Fruit fly (Drosophila melanogaster) whole organism, embryonic: ENCODE measurements around the gene fok.
A peak's percentile ranks its signal among the peaks of the same experiment; 100 is the strongest.

Experiments
- Ada2b ChIP-seq: fragments of 200-800 bp; sonication (Bioruptor generic); IDR thresholded peaks from 2 replicates; pipeline ENCODE4 v1.3.6; 2022; ENCODE audit warnings: missing biosample characterization, missing genetic modification characterization
- Antp ChIP-seq: fragments of 200-800 bp; sonication (Bioruptor generic); optimal IDR thresholded peaks from 3 replicates; lab custom pipeline; 2016; ENCODE audit warnings: missing biosample characterization, missing genetic modification characterization
- Atf3 ChIP-seq: fragments of 200-800 bp; sonication (Bioruptor generic); optimal IDR thresholded peaks from 3 replicates; lab custom pipeline; 2016; ENCODE audit warnings: missing biosample characterization, missing genetic modification characterization
- Bdp1 ChIP-seq: fragments of 200-800 bp; sonication (Bioruptor generic); optimal IDR thresholded peaks from 3 replicates; lab custom pipeline; 2016; ENCODE audit warnings: missing biosample characterization, missing genetic modification characterization
- CG10274 ChIP-seq: fragments of 200-800 bp; sonication (Bioruptor generic); optimal IDR thresholded peaks from 3 replicates; lab custom pipeline; 2017; ENCODE audit warnings: missing biosample characterization, mild to moderate bottlenecking, missing genetic modification characterization
- CG11504 ChIP-seq: fragments of 200-800 bp; sonication (Bioruptor generic); optimal IDR thresholded peaks from 3 replicates; lab custom pipeline; 2019; ENCODE audit warnings: missing biosample characterization, mild to moderate bottlenecking, missing genetic modification characterization, moderate library complexity
- CG13775 ChIP-seq: fragments of 200-800 bp; sonication (Bioruptor generic); optimal IDR thresholded peaks from 3 replicates; lab custom pipeline; 2017; ENCODE audit warnings: missing biosample characterization, mild to moderate bottlenecking, missing genetic modification characterization
- CG15269 ChIP-seq: fragments of 200-800 bp; sonication (Bioruptor generic); optimal IDR thresholded peaks from 2 replicates; lab custom pipeline; 2018; ENCODE audit warnings: missing biosample characterization, mild to moderate bottlenecking, missing genetic modification characterization, moderate library complexity
- CG15514 ChIP-seq: fragments of 200-800 bp; sonication (Bioruptor generic); optimal IDR thresholded peaks from 3 replicates; lab custom pipeline; 2017; ENCODE audit warnings: missing biosample characterization, missing genetic modification characterization, mild to moderate bottlenecking, moderate library complexity, missing genetic modification reagents
- CG1603 ChIP-seq: fragments of 200-800 bp; sonication (Bioruptor generic); optimal IDR thresholded peaks from 2 replicates; lab custom pipeline; 2019; ENCODE audit warnings: missing biosample characterization, mild to moderate bottlenecking, missing genetic modification characterization, moderate library complexity
- CG17802 ChIP-seq: fragments of 200-800 bp; sonication (Bioruptor generic); optimal IDR thresholded peaks from 2 replicates; lab custom pipeline; 2018; ENCODE audit warnings: missing biosample characterization, mild to moderate bottlenecking, missing genetic modification characterization, moderate library complexity
- CG18011 ChIP-seq: fragments of 200-800 bp; sonication (Bioruptor generic); optimal IDR thresholded peaks from 2 replicates; lab custom pipeline; 2017; ENCODE audit warnings: missing biosample characterization, missing genetic modification characterization, mild to moderate bottlenecking, moderate library complexity, missing genotype
- CG2120 ChIP-seq: fragments of 200-800 bp; sonication (Bioruptor generic); optimal IDR thresholded peaks from 3 replicates; lab custom pipeline; 2016; ENCODE audit warnings: missing biosample characterization, missing genetic modification characterization
- CG2199 ChIP-seq: fragments of 200-800 bp; sonication (Bioruptor generic); IDR thresholded peaks from 3 replicates; pipeline ENCODE4 v1.3.6; 2022; ENCODE audit warnings: missing biosample characterization, missing genetic modification characterization
- CG6272 ChIP-seq: fragments of 200-800 bp; sonication (Bioruptor generic); IDR thresholded peaks from 2 replicates; pipeline ENCODE4 v1.3.6; 2022; ENCODE audit warnings: missing biosample characterization, missing genetic modification characterization
- CG8765 ChIP-seq: fragments of 200-800 bp; sonication (Bioruptor generic); IDR thresholded peaks from 2 replicates; pipeline ENCODE4 v1.3.6; 2022; ENCODE audit warnings: missing biosample characterization, missing genetic modification characterization
- CG9932 ChIP-seq: fragments of 200-800 bp; sonication (Bioruptor generic); IDR thresholded peaks from 2 replicates; pipeline ENCODE4 v1.3.6; 2022; ENCODE audit warnings: missing biosample characterization, missing genetic modification characterization
- CHES-1-like ChIP-seq: fragments of 200-800 bp; sonication (Bioruptor generic); optimal IDR thresholded peaks from 2 replicates; lab custom pipeline; 2016; ENCODE audit warnings: missing biosample characterization, missing genetic modification characterization
- CTCF ChIP-seq: fragments of 200-800 bp; sonication (Bioruptor generic); optimal IDR thresholded peaks from 2 replicates; lab custom pipeline; 2017; ENCODE audit warnings: missing biosample characterization, mild to moderate bottlenecking, missing genetic modification characterization, moderate library complexity
- Doc3 ChIP-seq: fragments of 200-800 bp; sonication (Bioruptor generic); IDR thresholded peaks from 3 replicates; pipeline ENCODE4 v1.3.6; 2022; ENCODE audit warnings: missing biosample characterization, missing genetic modification characterization; ENCODE audit not compliant: partially characterized antibody
- Dp ChIP-seq: fragments of 200-800 bp; sonication (Bioruptor generic); optimal IDR thresholded peaks from 2 replicates; lab custom pipeline; 2018; ENCODE audit warnings: missing biosample characterization, mild to moderate bottlenecking, missing genetic modification characterization, moderate library complexity
- Ets65A ChIP-seq: fragments of 200-800 bp; sonication (Bioruptor generic); peaks from one replicate; lab custom pipeline; 2016; ENCODE audit warnings: missing biosample characterization, missing genetic modification characterization
- Fer3 ChIP-seq: fragments of 200-800 bp; sonication (Bioruptor generic); optimal IDR thresholded peaks from 2 replicates; lab custom pipeline; 2018; ENCODE audit warnings: missing biosample characterization, mild to moderate bottlenecking, missing genetic modification characterization, moderate library complexity
- Jarid2 ChIP-seq: fragments of 200-800 bp; sonication (Bioruptor generic); optimal IDR thresholded peaks from 3 replicates; lab custom pipeline; 2017; ENCODE audit warnings: mild to moderate bottlenecking, missing biosample characterization, missing genetic modification reagents, missing genetic modification characterization
- Lhr ChIP-seq: fragments of 200-800 bp; sonication (Bioruptor generic); optimal IDR thresholded peaks from 3 replicates; lab custom pipeline; 2017; ENCODE audit warnings: mild to moderate bottlenecking, missing biosample characterization, missing genetic modification reagents, missing genetic modification characterization
- Med ChIP-seq: fragments of 200-800 bp; sonication (Bioruptor generic); peaks from one replicate; lab custom pipeline; 2016; ENCODE audit warnings: missing biosample characterization, missing genetic modification characterization, mild to moderate bottlenecking, inconsistent platforms, moderate library complexity
- Myb ChIP-seq: fragments of 200-800 bp; sonication (Bioruptor generic); optimal IDR thresholded peaks from 2 replicates; lab custom pipeline; 2016; ENCODE audit warnings: missing biosample characterization, missing genetic modification characterization
- NC2α ChIP-seq: fragments of 200-800 bp; sonication (Bioruptor generic); optimal IDR thresholded peaks from 2 replicates; lab custom pipeline; 2016; ENCODE audit warnings: missing biosample characterization, missing genetic modification characterization
- Ptx1 ChIP-seq: fragments of 200-800 bp; sonication (Bioruptor generic); IDR thresholded peaks from 2 replicates; pipeline ENCODE4 v1.3.6; 2022; ENCODE audit warnings: missing biosample characterization, missing genetic modification characterization
- Rfx ChIP-seq: fragments of 200-800 bp; sonication (Bioruptor generic); IDR thresholded peaks from 2 replicates; pipeline ENCODE4 v1.3.6; 2022; ENCODE audit warnings: missing biosample characterization, missing genetic modification characterization
- Sox100B ChIP-seq: fragments of 200-800 bp; sonication (Bioruptor generic); optimal IDR thresholded peaks from 3 replicates; lab custom pipeline; 2018; ENCODE audit warnings: missing biosample characterization, mild to moderate bottlenecking, missing genetic modification characterization
- amos ChIP-seq: fragments of 200-800 bp; sonication (Bioruptor generic); IDR thresholded peaks from 2 replicates; pipeline ENCODE4 v1.3.6; 2022; ENCODE audit warnings: missing biosample characterization, missing genetic modification characterization; ENCODE audit not compliant: partially characterized antibody
- ase ChIP-seq: fragments of 200-800 bp; sonication (Bioruptor generic); IDR thresholded peaks from 3 replicates; pipeline ENCODE4 v1.3.6; 2022; ENCODE audit warnings: missing biosample characterization, missing genetic modification characterization
- bbx ChIP-seq: fragments of 200-800 bp; sonication (Bioruptor generic); IDR thresholded peaks from 2 replicates; pipeline ENCODE4 v1.3.6; 2022; ENCODE audit warnings: missing biosample characterization, missing genetic modification characterization; ENCODE audit not compliant: partially characterized antibody
- ci ChIP-seq: fragments of 200-800 bp; sonication (Bioruptor generic); IDR thresholded peaks from 3 replicates; pipeline ENCODE4 v1.3.6; 2022; ENCODE audit warnings: missing biosample characterization, missing genetic modification characterization
- crol ChIP-seq: fragments of 200-800 bp; sonication (Bioruptor generic); IDR thresholded peaks from 2 replicates; pipeline ENCODE4 v1.3.6; 2022; ENCODE audit warnings: missing biosample characterization, missing genetic modification characterization
- dpn ChIP-seq, 2 experiments: fragments of 200-800 bp; sonication (Bioruptor generic); optimal IDR thresholded peaks; 3 replicates each; lab custom pipeline; 2016; ENCODE audit warnings: missing biosample characterization in 2 of 2, missing genetic modification characterization in 2 of 2
- kah ChIP-seq: fragments of 200-800 bp; sonication (Bioruptor generic); optimal IDR thresholded peaks from 2 replicates; lab custom pipeline; 2018; ENCODE audit warnings: missing biosample characterization, mild to moderate bottlenecking, missing genetic modification characterization
- lab ChIP-seq: fragments of 200-800 bp; sonication (Bioruptor generic); optimal IDR thresholded peaks from 3 replicates; lab custom pipeline; 2017; ENCODE audit warnings: missing biosample characterization, missing genetic modification characterization, mild to moderate bottlenecking, moderate library complexity, missing genetic modification reagents
- lilli ChIP-seq: fragments of 200-800 bp; sonication (Bioruptor generic); optimal IDR thresholded peaks from 3 replicates; lab custom pipeline; 2016; ENCODE audit warnings: missing biosample characterization, missing genetic modification characterization
- lmd ChIP-seq: fragments of 200-800 bp; sonication (Bioruptor generic); IDR thresholded peaks from 2 replicates; pipeline ENCODE4 v1.3.6; 2022; ENCODE audit warnings: missing biosample characterization, missing genetic modification characterization
- mam ChIP-seq: fragments of 200-800 bp; sonication (Bioruptor generic); optimal IDR thresholded peaks from 3 replicates; lab custom pipeline; 2016; ENCODE audit warnings: missing biosample characterization, missing genetic modification characterization
- otp ChIP-seq: fragments of 200-800 bp; sonication (Bioruptor generic); IDR thresholded peaks from 3 replicates; pipeline ENCODE4, ENCODE4 v1.3.6; 2022; ENCODE audit warnings: missing biosample characterization, missing genetic modification characterization
- pita ChIP-seq: fragments of 200-800 bp; sonication (Bioruptor generic); optimal IDR thresholded peaks from 2 replicates; lab custom pipeline; 2017; ENCODE audit warnings: missing biosample characterization, mild to moderate bottlenecking, missing genetic modification characterization
- pzg ChIP-seq: fragments of 200-800 bp; sonication (Bioruptor generic); optimal IDR thresholded peaks from 3 replicates; lab custom pipeline; 2018; ENCODE audit warnings: missing biosample characterization, mild to moderate bottlenecking, missing genetic modification characterization, moderate library complexity
- row ChIP-seq: fragments of 200-800 bp; sonication (Bioruptor generic); IDR thresholded peaks from 3 replicates; pipeline ENCODE4 v1.3.6; 2022; ENCODE audit warnings: missing biosample characterization, missing genetic modification characterization
- sima ChIP-seq: fragments of 200-800 bp; sonication (Bioruptor generic); optimal IDR thresholded peaks from 2 replicates; lab custom pipeline; 2016; ENCODE audit warnings: missing biosample characterization, missing genetic modification characterization
- slbo ChIP-seq: fragments of 200-800 bp; sonication (Bioruptor generic); IDR thresholded peaks from 2 replicates; pipeline ENCODE4 v1.3.6; 2022; ENCODE audit warnings: missing biosample characterization, missing genetic modification characterization
- ssp ChIP-seq: fragments of 200-800 bp; sonication (Bioruptor generic); IDR thresholded peaks from 2 replicates; pipeline ENCODE4 v1.3.6; 2022; ENCODE audit warnings: missing biosample characterization, missing genetic modification characterization
- trem ChIP-seq: fragments of 200-800 bp; optimal IDR thresholded peaks from 3 replicates; lab custom pipeline; 2019; ENCODE audit warnings: missing biosample characterization, mild to moderate bottlenecking, missing genetic modification characterization, moderate library complexity
- vvl ChIP-seq: fragments of 200-800 bp; sonication (Bioruptor generic); IDR thresholded peaks from 2 replicates; pipeline ENCODE4 v1.3.6; 2022; ENCODE audit warnings: missing biosample characterization, missing genetic modification characterization

fok gene

DNA sequence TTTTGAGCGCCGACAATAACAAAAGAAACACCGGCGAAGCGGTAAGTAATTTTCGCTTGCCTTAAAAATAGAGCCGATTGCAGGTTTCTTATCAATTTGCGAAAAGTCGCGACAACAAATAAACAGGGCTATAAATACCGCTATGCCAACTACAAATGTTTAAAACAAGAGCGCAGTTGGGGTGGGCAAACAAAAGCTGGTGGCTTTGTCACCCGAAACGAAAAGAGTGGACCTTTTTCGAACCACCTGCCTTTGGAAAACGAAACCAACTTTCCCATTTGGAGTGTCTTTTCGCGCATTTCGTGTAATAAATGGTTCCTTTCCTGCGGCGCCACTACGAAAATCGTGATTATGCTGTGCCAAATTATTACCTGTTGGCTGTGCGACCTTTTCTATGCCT, 13.3 kb upstream of the fok start (continued):
- no peak for TF ChIP-seq Sox100B
- peak; percentile 11; the same call in 1 of the 2 replicates for TF ChIP-seq Ptx1 (GFP tag; lab: Robert Waterston, UW)
- no peak for TF ChIP-seq CG13775 (GFP tag; lab: Kevin White, UChicago)
- peak; percentile 20 for TF ChIP-seq Ets65A (GFP tag; lab: Kevin White, UChicago)
- peak; percentile 17 for TF ChIP-seq mam (GFP tag; lab: Kevin White, UChicago)
- peak; percentile 47 for TF ChIP-seq row
- TF ChIP-seq Antp (GFP tag; lab: Kevin White, UChicago): no peak
- 0 out of 2 replicates have a peak, but pooled peaks have one; percentile 7 for TF ChIP-seq CG6272 (GFP tag; lab: Robert Waterston, UW)
- peak; percentile 67 for TF ChIP-seq Med (GFP tag; lab: Kevin White, UChicago)
- peak; percentile 4 for TF ChIP-seq lilli (GFP tag; lab: Kevin White, UChicago)
- no peak for TF ChIP-seq ssp
- 0 out of 2 replicates have a peak, but pooled peaks have one; percentile 20 for TF ChIP-seq Ada2b (GFP tag; lab: Robert Waterston, UW)
- peak; percentile 43 for TF ChIP-seq CG9932
- TF ChIP-seq slbo: peak; percentile 24; the same call in 1 of the 2 replicates
- TF ChIP-seq Dp: peak; percentile 61
- TF ChIP-seq otp (GFP tag; lab: Robert Waterston, UW): no peak
- peak; percentile 63; the same call in 1 of the 3 replicates for TF ChIP-seq CG2199 (GFP tag; lab: Robert Waterston, UW)
- TF ChIP-seq Doc3 (GFP tag; lab: Robert Waterston, UW): no peak
- TF ChIP-seq CG10274 (GFP tag; lab: Kevin White, UChicago): no peak
- no peak; the same call in 1 of the 2 replicates for TF ChIP-seq CG8765 (GFP tag; lab: Robert Waterston, UW)
- TF ChIP-seq kah (GFP tag; lab: Kevin White, UChicago): peak; percentile 73
- TF ChIP-seq Jarid2 (GFP tag; lab: Kevin White, UChicago): no peak
- 0 out of 3 replicates have a peak, but pooled peaks have one; percentile 8 for TF ChIP-seq ci (GFP tag; lab: Robert Waterston, UW)
- TF ChIP-seq CG11504 (tag; lab: Kevin White, UChicago): peak; percentile 9
- TF ChIP-seq CG15269: peak; percentile 27
- no peak for TF ChIP-seq vvl (GFP tag; lab: Robert Waterston, UW)
- peak; percentile 8 for TF ChIP-seq pzg (GFP tag; lab: Kevin White, UChicago)
- TF ChIP-seq CG17802: no peak
- peak; percentile 37 for TF ChIP-seq CG1603
- TF ChIP-seq ase (GFP tag; lab: Robert Waterston, UW): 0 out of 3 replicates have a peak, but pooled peaks have one; percentile 28
- peak; percentile 2 for TF ChIP-seq CG15514 (GFP tag; lab: Kevin White, UChicago)
- TF ChIP-seq Myb: peak; percentile 32
- TF ChIP-seq NC2α (GFP tag; lab: Kevin White, UChicago): no peak
- no peak for TF ChIP-seq Fer3
- TF ChIP-seq Atf3 (GFP tag; lab: Kevin White, UChicago): no peak
- TF ChIP-seq CHES-1-like: no peak
- TF ChIP-seq pita (GFP tag; lab: Kevin White, UChicago): no peak
- TF ChIP-seq Rfx (GFP tag; lab: Robert Waterston, UW): peak; percentile 46; the same call in 1 of the 2 replicates
- TF ChIP-seq bbx (GFP tag; lab: Robert Waterston, UW): peak; percentile 10; the same call in 1 of the 2 replicates
- peak in 1 of 2 experiments; percentile 15 for TF ChIP-seq dpn (GFP tag; optimal IDR thresholded peaks at IDR 0.05; lab: Kevin White, UChicago)
- no peak for TF ChIP-seq crol
- TF ChIP-seq Lhr (GFP tag; lab: Kevin White, UChicago): peak; percentile 35
- peak; percentile 96 for TF ChIP-seq CG18011 (GFP tag; lab: Kevin White, UChicago)
- TF ChIP-seq sima (GFP tag; lab: Kevin White, UChicago): no peak
- peak; percentile 23 for TF ChIP-seq trem
- TF ChIP-seq lmd: 0 out of 2 replicates have a peak, but pooled peaks have one; percentile 7
- peak; percentile 3 for TF ChIP-seq CG2120 (GFP tag; lab: Kevin White, UChicago)
- peak; percentile 38 for TF ChIP-seq CTCF (GFP tag; lab: Kevin White, UChicago)
- no peak for TF ChIP-seq lab (GFP tag; lab: Kevin White, UChicago)
- 0 out of 2 replicates have a peak, but pooled peaks have one; percentile 20 for TF ChIP-seq amos (GFP tag; lab: Robert Waterston, UW)
- no peak for TF ChIP-seq Bdp1 (GFP tag; lab: Kevin White, UChicago)
- TF ChIP-seq, all 482 proteins: peak for 41
